Fruit fly (Drosophila melanogaster) S2 (cell line): ENCODE results near the gene CG31139.

Experiments
- CG8478 ChIP-seq: fragments of >200 bp; optimal IDR thresholded peaks from 2 replicates; lab custom pipeline; 2018
- CTCF ChIP-seq, 2 experiments: fragments of >200 bp; optimal IDR thresholded peaks; 2 replicates each; lab custom pipeline; 2018

DNA sequence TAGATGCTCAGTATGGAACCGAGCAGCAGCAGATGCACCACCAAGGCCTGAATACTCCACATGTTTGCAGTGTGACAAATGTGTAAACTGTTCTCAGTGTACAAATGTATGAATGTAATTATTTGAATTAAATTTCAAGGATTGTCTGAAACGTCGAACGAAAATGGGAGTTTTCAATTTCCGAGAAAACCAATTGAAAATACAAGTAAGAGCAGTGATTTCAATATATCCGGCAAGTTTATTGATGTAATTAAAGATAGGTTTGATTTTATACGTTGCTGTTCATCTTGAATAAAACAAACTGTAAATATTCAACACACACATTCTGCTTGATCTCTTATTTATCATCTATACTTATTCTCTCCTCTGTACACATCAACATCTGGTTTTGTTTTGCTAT is 38.2 kb downstream of the CG31139 start, which contains the start of gene CG4907:
- TF ChIP-seq CTCF (optimal IDR thresholded peaks at IDR 0.05; lab: Kevin White, UChicago): no peak
- TF ChIP-seq CG8478: no peak
